Worm (Caenorhabditis elegans) whole organism, L1 larva: Measurements from ENCODE around the gene srj-8.

ENCODE experiments used
- ceh-82 ChIP-seq, 3 experiments: fragments of 150-350 bp in 1 of 3; sonication (generic microtip) in 2 of 3; optimal IDR thresholded peaks; 2 replicates each; lab custom pipeline; 2014 to 2017; ENCODE audit warnings: missing biosample characterization in 3 of 3, missing genetic modification characterization in 3 of 3
- unc-62 ChIP-seq: fragments of 150-350 bp; optimal IDR thresholded peaks from 2 replicates; lab custom pipeline; 2014; ENCODE audit warnings: missing biosample characterization, missing genetic modification reagents, missing genetic modification characterization
- unc-98 ChIP-seq: fragments of 200-800 bp; sonication (Bioruptor generic); IDR thresholded peaks from 2 replicates; pipeline ENCODE4 v1.3.6; 2022; ENCODE audit warnings: missing genetic modification characterization, missing compliant biosample characterization

DNA sequence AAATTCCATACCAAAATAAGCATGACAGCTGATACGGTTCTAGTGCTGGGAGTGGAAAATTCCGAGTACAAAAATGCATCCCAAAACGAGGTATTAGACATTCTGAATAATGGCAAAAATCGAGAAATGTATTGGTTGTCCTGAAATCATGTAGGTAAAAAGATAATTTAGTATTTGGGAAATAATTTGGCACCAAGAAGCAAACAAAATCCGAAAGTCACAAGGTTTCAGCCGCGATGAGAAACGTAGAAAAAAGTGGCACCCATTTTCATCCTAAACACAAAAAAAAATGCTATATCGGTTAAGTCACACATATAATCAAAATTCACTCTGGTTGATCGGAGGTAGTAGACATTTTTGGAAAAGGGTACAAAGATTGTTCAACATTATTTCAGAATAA, 50.1 kb downstream of the srj-8 start, which contains the start of gene srx-122:
- TF ChIP-seq unc-62 (GFP tag; lab: Kevin White, UChicago) (no peak), unc-98 (GFP tag; lab: Robert Waterston, UW) (no peak), ceh-82 (tag; optimal IDR thresholded peaks at IDR 0.05; lab: Kevin White, UChicago) (no peak)
